Worm (Caenorhabditis elegans) whole organism, midembryonic: Measurements from ENCODE around the gene ZK632.4.

Source experiments
- T22C8.4 ChIP-seq: fragments of 200-800 bp; sonication (Bioruptor generic); IDR thresholded peaks from 2 replicates; pipeline ENCODE4 v1.3.6; 2022; ENCODE audit warnings: missing genetic modification characterization, missing compliant biosample characterization
- cog-1 ChIP-seq: sonication (generic microtip); optimal IDR thresholded peaks from 2 replicates; lab custom pipeline; 2016; ENCODE audit warnings: missing genetic modification characterization, missing compliant biosample characterization
- flt-1 ChIP-seq: fragments of 200-800 bp; sonication (Bioruptor generic); IDR thresholded peaks from 2 replicates; pipeline ENCODE4 v1.3.6; 2022; ENCODE audit warnings: missing genetic modification characterization, missing compliant biosample characterization
- ref-1 ChIP-seq: fragments of 200-800 bp; sonication (Bioruptor generic); conservative IDR thresholded peaks from 2 replicates; pipeline ENCODE4 v1.3.6; 2022; ENCODE audit warnings: missing genetic modification reagents, missing genetic modification characterization, missing compliant biosample characterization
- ztf-23 ChIP-seq: fragments of 200-800 bp; sonication (Bioruptor generic); IDR thresholded peaks from 2 replicates; pipeline ENCODE4 v1.3.6; 2022; ENCODE audit warnings: missing genetic modification reagents, missing genetic modification characterization, missing compliant biosample characterization

ce11 chrIII:9817087-9817612 is 9.9 kb upstream of the ZK632.4 start, which contains the start of gene cnx-1:
- TF ChIP-seq ref-1 (no peak), T22C8.4 (GFP tag; lab: Robert Waterston, UW) (no peak), flt-1 (peak; percentile 42; the same call in 1 of the 2 replicates), ztf-23 (GFP tag; lab: Robert Waterston, UW) (no peak), cog-1 (no peak)
